Worm (Caenorhabditis elegans): ENCODE measurements around the gene F31E8.5.

Gene F31E8.5

DNA sequence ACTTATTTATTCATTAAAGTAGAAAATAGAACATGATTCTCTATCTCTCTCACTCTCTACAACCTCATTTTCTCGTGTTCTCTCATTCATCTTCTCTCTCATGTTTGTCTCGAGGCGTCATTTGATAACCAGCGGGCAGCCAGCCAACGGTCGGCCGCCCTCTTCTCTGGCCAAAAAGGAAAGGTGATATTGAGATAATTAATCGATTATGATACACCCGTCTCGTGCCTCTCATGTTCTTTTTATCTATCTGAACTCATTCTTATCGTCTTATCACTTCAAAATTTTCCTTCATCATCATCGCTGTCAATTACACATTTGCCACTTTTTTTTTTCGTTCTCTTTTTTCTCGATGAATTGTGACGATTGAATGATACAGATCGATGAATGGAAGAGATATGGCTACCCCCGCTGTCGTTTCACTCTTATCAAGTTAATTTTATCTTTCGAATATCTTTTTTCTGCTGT is 35.6 kb upstream of the F31E8.5 start (continued):
- TF ChIP-seq dox-1 (GFP tag; IDR thresholded peaks at IDR 0.05), result peak; percentile 88
- TF ChIP-seq nhr-80 (tag; optimal IDR thresholded peaks at IDR 0.05), result peak; percentile 100
- TF ChIP-seq cebp-1 (GFP tag; IDR thresholded peaks at IDR 0.05), result no peak
- TF ChIP-seq cebp-1 (tag; optimal IDR thresholded peaks at IDR 0.05), result peak; percentile 79
- peak; percentile 92 for TF ChIP-seq B0336.3 (GFP tag; IDR thresholded peaks at IDR 0.05)
- peak; percentile 73 for TF ChIP-seq F22D6.2 (tag; optimal IDR thresholded peaks at IDR 0.05)
- TF ChIP-seq ztf-22 (GFP tag; optimal IDR thresholded peaks at IDR 0.05), result peak; percentile 95
- TF ChIP-seq let-607 (tag; optimal IDR thresholded peaks at IDR 0.05), result peak; percentile 42 to 84
- peak; percentile 76 for TF ChIP-seq nfyb-1 (GFP tag; IDR thresholded peaks at IDR 0.05)
- TF ChIP-seq madf-10 (tag; optimal IDR thresholded peaks at IDR 0.05), result peak; percentile 79
- peak; percentile 62; the same call in 1 of the 2 replicates for TF ChIP-seq zfh-2 (GFP tag; conservative IDR thresholded peaks at IDR 0.05)
- TF ChIP-seq lin-40 (tag; optimal IDR thresholded peaks at IDR 0.05), result peak; percentile 88
- TF ChIP-seq hlh-26 (GFP tag; conservative IDR thresholded peaks at IDR 0.05), result no peak
- TF ChIP-seq F37B4.10 (GFP tag; IDR thresholded peaks at IDR 0.05), result no peak
- TF ChIP-seq chd-7 (tag; optimal IDR thresholded peaks at IDR 0.05), result peak; percentile 78
- no peak for TF ChIP-seq pbrm-1 (GFP tag; IDR thresholded peaks at IDR 0.05)
- peak; percentile 5 for TF ChIP-seq F23B12.7 (tag; optimal IDR thresholded peaks at IDR 0.05; ENCODE audit: insufficient read depth)
- no peak for TF ChIP-seq B0035.1 (tag; optimal IDR thresholded peaks at IDR 0.05)
- peak; percentile 76 for TF ChIP-seq attf-5 (GFP tag; optimal IDR thresholded peaks at IDR 0.05)
- peak; percentile 69; the same call in 1 of the 2 replicates for TF ChIP-seq ekl-4 (GFP tag; IDR thresholded peaks at IDR 0.05)
- peak; percentile 79 for TF ChIP-seq ets-4 (GFP tag; optimal IDR thresholded peaks at IDR 0.05)
- TF ChIP-seq atf-7 (tag; optimal IDR thresholded peaks at IDR 0.05), result peak; percentile 95
- no peak for TF ChIP-seq lag-1 (GFP tag; IDR thresholded peaks at IDR 0.05)
- TF ChIP-seq rec-8 (tag; optimal IDR thresholded peaks at IDR 0.05), result no peak
- peak; percentile 59 for TF ChIP-seq ceh-27 (GFP tag; optimal IDR thresholded peaks at IDR 0.05)
- TF ChIP-seq pha-4 (tag; optimal IDR thresholded peaks at IDR 0.05), result peak; percentile 20
- TF ChIP-seq C06A6.2 (GFP tag; conservative IDR thresholded peaks at IDR 0.05), result peak; percentile 74
- no peak for TF ChIP-seq hmg-20 (GFP tag; IDR thresholded peaks at IDR 0.05)
- peak; percentile 51 for TF ChIP-seq K11D2.4 (GFP tag; IDR thresholded peaks at IDR 0.05)
- TF ChIP-seq mcd-1 (GFP tag; IDR thresholded peaks at IDR 0.05), result peak; percentile 53
- peak; percentile 87 for TF ChIP-seq ztf-26 (tag; optimal IDR thresholded peaks at IDR 0.05)

DNA sequence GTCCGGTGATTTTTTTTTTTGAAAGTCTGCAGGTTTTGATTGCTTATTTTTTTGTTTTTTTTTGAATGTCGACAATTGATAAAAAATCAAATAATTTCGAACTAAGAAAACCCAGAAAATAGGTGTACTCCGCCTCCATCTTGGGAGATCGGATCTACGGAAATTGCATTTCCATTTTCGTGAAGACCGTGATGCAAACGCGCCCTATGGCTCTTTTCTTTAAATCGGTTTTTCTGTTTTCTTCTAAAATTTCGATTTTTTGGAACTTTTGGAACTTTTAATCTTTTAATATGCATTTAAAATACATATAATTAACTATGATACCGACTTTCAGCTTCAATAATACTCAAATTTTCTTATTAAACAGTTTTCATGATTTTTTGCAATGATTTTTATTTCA is 34.9 kb upstream of the F31E8.5 start:
- TF ChIP-seq sdz-38 (tag; optimal IDR thresholded peaks at IDR 0.05) (no peak), let-526 (GFP tag; IDR thresholded peaks at IDR 0.05) (no peak), cebp-1 (GFP tag; IDR thresholded peaks at IDR 0.05) (no peak), cebp-1 (tag; optimal IDR thresholded peaks at IDR 0.05) (no peak), K12H6.12 (tag; optimal IDR thresholded peaks at IDR 0.05) (no peak), T07F8.4 (tag; optimal IDR thresholded peaks at IDR 0.05) (no peak), snpc-1.1 (tag; optimal IDR thresholded peaks at IDR 0.05; ENCODE audit: insufficient read depth) (no peak), ceh-100 (GFP tag; IDR thresholded peaks at IDR 0.05) (peak; percentile 86), snpc-4 (GFP tag; optimal IDR thresholded peaks at IDR 0.05) (no peak), snpc-4 (tag; optimal IDR thresholded peaks at IDR 0.05) (peak in 1 of 4 experiments; percentile 7), pbrm-1 (GFP tag; IDR thresholded peaks at IDR 0.05) (no peak), akir-1 (GFP tag; optimal IDR thresholded peaks at IDR 0.05) (no peak), mcd-1 (GFP tag; IDR thresholded peaks at IDR 0.05) (peak; percentile 55)
